In the genomic region with DNA sequence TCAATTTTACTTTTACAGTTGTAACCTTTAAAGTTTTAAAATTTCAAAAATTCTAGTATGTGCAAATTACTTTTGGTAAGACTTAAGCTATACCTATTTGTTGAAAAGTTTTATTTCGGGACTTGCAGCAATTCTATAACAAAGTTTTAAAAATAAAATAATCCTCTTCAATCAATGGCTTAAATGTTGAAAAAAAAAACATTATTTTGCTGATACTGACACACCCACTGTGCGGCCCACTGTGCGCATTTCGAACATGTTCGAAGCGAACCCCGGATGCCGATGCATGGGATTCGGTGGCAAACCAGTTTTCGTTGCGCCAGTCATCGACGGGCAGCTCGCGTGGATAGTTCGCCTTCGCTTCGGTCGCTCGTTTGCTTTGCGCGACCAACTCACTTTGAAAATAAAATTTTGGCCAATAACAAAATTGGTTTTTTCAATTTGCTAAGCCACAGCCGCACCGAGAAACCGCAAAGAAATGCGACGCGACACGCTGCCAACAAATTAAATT, we compare ENCODE assay signal across 2 fruit fly cellular contexts.
TF ChIP-seq lines count a peak whose summit lies in the region.

Gene CG32982 (plus strand): TSS at position 320 of the 511 bp plus-strand sequence.

TF ChIP-seq in whole organism, embryonic, 481 proteins besides CTCF, POLR2A, EP300 and RAD21 (continued from another document and continues in another):
- TF ChIP-seq CG31388 (GFP tag; optimal IDR thresholded peaks at IDR 0.05; lab: Kevin White, UChicago) (peak; percentile 68), Nf-YA (GFP tag; IDR thresholded peaks at IDR 0.05; lab: Robert Waterston, UW) (peak; percentile 55), vfl (GFP tag; optimal IDR thresholded peaks at IDR 0.05; lab: Kevin White, UChicago) (peak; percentile 77), sd (tag; optimal IDR thresholded peaks at IDR 0.05; lab: Kevin White, UChicago) (peak; percentile 77), CG18619 (GFP tag; optimal IDR thresholded peaks at IDR 0.05; lab: Kevin White, UChicago) (peak; percentile 86), CG2129 (GFP tag; IDR thresholded peaks at IDR 0.05; lab: Robert Waterston, UW; ENCODE audit: partially characterized antibody) (no peak), pros (GFP tag; optimal IDR thresholded peaks at IDR 0.05; lab: Kevin White, UChicago) (no peak), CG15514 (GFP tag; optimal IDR thresholded peaks at IDR 0.05; lab: Kevin White, UChicago) (peak; percentile 72), sna (GFP tag; IDR thresholded peaks at IDR 0.05; lab: Robert Waterston, UW; ENCODE audit: partially characterized antibody) (no peak), CG11398 (GFP tag; optimal IDR thresholded peaks at IDR 0.05; lab: Kevin White, UChicago) (peak; percentile 82), dati (GFP tag; IDR thresholded peaks at IDR 0.05; lab: Robert Waterston, UW) (peak; percentile 72), CG16815 (GFP tag; optimal IDR thresholded peaks at IDR 0.05; lab: Kevin White, UChicago) (peak; percentile 83), gce (GFP tag; IDR thresholded peaks at IDR 0.05; lab: Robert Waterston, UW) (peak; percentile 61), CG7271 (tag; optimal IDR thresholded peaks at IDR 0.05; lab: Kevin White, UChicago) (peak; percentile 29), ttk (GFP tag; IDR thresholded peaks at IDR 0.05; lab: Robert Waterston, UW) (peak; percentile 87), CG18764 (GFP tag; optimal IDR thresholded peaks at IDR 0.05; lab: Kevin White, UChicago) (peak; percentile 76), abd-A (tag; optimal IDR thresholded peaks at IDR 0.05; lab: Kevin White, UChicago) (peak; percentile 20), sim (GFP tag; IDR thresholded peaks at IDR 0.05; lab: Robert Waterston, UW) (peak; percentile 83), pzg (GFP tag; optimal IDR thresholded peaks at IDR 0.05; lab: Kevin White, UChicago) (no peak), Spps (tag; optimal IDR thresholded peaks at IDR 0.05; lab: Kevin White, UChicago) (peak; percentile 62), scrt (GFP tag; optimal IDR thresholded peaks at IDR 0.05; lab: Kevin White, UChicago) (peak; percentile 75), CG7963 (GFP tag; IDR thresholded peaks at IDR 0.05; lab: Robert Waterston, UW; ENCODE audit: partially characterized antibody) (peak; percentile 57), CG10565 (GFP tag; optimal IDR thresholded peaks at IDR 0.05; lab: Kevin White, UChicago) (peak; percentile 65), Hsf (GFP tag; optimal IDR thresholded peaks at IDR 0.05; lab: Kevin White, UChicago) (peak; percentile 93), Bdp1 (GFP tag; optimal IDR thresholded peaks at IDR 0.05; lab: Kevin White, UChicago) (peak; percentile 81), CG10147 (GFP tag; optimal IDR thresholded peaks at IDR 0.05; lab: Kevin White, UChicago) (peak; percentile 84), CG15479 (GFP tag; optimal IDR thresholded peaks at IDR 0.05; lab: Kevin White, UChicago) (peak; percentile 51), CG17802 (tag; optimal IDR thresholded peaks at IDR 0.05; lab: Kevin White, UChicago) (peak; percentile 58), CkIIα-i1 (GFP tag; IDR thresholded peaks at IDR 0.05; lab: Robert Waterston, UW) (no peak), tin (GFP tag; optimal IDR thresholded peaks at IDR 0.05; lab: Kevin White, UChicago) (peak; percentile 92), sens (GFP tag; lab: Kevin White, UChicago) (peak; percentile 99), Hr78 (GFP tag; optimal IDR thresholded peaks at IDR 0.05; lab: Kevin White, UChicago) (peak in 1 of 2 experiments; percentile 78), CG6654 (GFP tag; optimal IDR thresholded peaks at IDR 0.05; lab: Kevin White, UChicago) (peak; percentile 82), CG32772 (GFP tag; IDR thresholded peaks at IDR 0.05; lab: Robert Waterston, UW) (peak; percentile 84), gem (tag; optimal IDR thresholded peaks at IDR 0.05; lab: Kevin White, UChicago) (peak; percentile 95), insv (GFP tag; optimal IDR thresholded peaks at IDR 0.05; lab: Kevin White, UChicago) (peak; percentile 28 to 61), CG10654 (GFP tag; optimal IDR thresholded peaks at IDR 0.05; lab: Kevin White, UChicago) (peak; percentile 90), Fer2 (tag; optimal IDR thresholded peaks at IDR 0.05; lab: Kevin White, UChicago) (peak; percentile 82), Ptx1 (GFP tag; IDR thresholded peaks at IDR 0.05; lab: Robert Waterston, UW) (peak; percentile 92), CG14710 (tag; optimal IDR thresholded peaks at IDR 0.05; lab: Kevin White, UChicago) (peak; percentile 87), fd3F (GFP tag; optimal IDR thresholded peaks at IDR 0.05; lab: Kevin White, UChicago) (peak; percentile 88), pb (GFP tag; optimal IDR thresholded peaks at IDR 0.05; lab: Kevin White, UChicago) (peak; percentile 94), CG13894 (tag; optimal IDR thresholded peaks at IDR 0.05; lab: Kevin White, UChicago) (peak; percentile 79), NFAT (GFP tag; IDR thresholded peaks at IDR 0.05; lab: Robert Waterston, UW) (peak; percentile 84), CG8359 (GFP tag; optimal IDR thresholded peaks at IDR 0.05; lab: Kevin White, UChicago; ENCODE audit: borderline replicate concordance) (peak; percentile 77), CG9437 (GFP tag; optimal IDR thresholded peaks at IDR 0.05; lab: Kevin White, UChicago) (peak; percentile 91), zfh2 (GFP tag; optimal IDR thresholded peaks at IDR 0.05; lab: Kevin White, UChicago) (peak; percentile 91), BtbVII (GFP tag; optimal IDR thresholded peaks at IDR 0.05; lab: Kevin White, UChicago) (peak; percentile 91), CG14441 (GFP tag; IDR thresholded peaks at IDR 0.05; lab: Robert Waterston, UW) (peak; percentile 89), CG4404 (GFP tag; IDR thresholded peaks at IDR 0.05; lab: Robert Waterston, UW) (no peak; the same call in none of the 2 replicates), CG8290 (GFP tag; optimal IDR thresholded peaks at IDR 0.05; lab: Kevin White, UChicago) (peak; percentile 88), CG8290 (tag; optimal IDR thresholded peaks at IDR 0.05; lab: Kevin White, UChicago) (peak; percentile 56 to 82), CG1603 (tag; optimal IDR thresholded peaks at IDR 0.05; lab: Kevin White, UChicago) (peak; percentile 62), fru (optimal IDR thresholded peaks at IDR 0.05; lab: Kevin White, UChicago) (no peak), dan (GFP tag; IDR thresholded peaks at IDR 0.05; lab: Robert Waterston, UW) (no peak), Opbp (GFP tag; IDR thresholded peaks at IDR 0.05; lab: Robert Waterston, UW; ENCODE audit: partially characterized antibody) (no peak), Abd-B (GFP tag; optimal IDR thresholded peaks at IDR 0.05; lab: Kevin White, UChicago) (peak; percentile 92), CG13775 (GFP tag; optimal IDR thresholded peaks at IDR 0.05; lab: Kevin White, UChicago) (peak; percentile 94), CG11085 (GFP tag; IDR thresholded peaks at IDR 0.05; lab: Robert Waterston, UW) (peak; percentile 86), dmrt11E (tag; optimal IDR thresholded peaks at IDR 0.05; lab: Kevin White, UChicago) (peak; percentile 63), fd64A (GFP tag; optimal IDR thresholded peaks at IDR 0.05; lab: Kevin White, UChicago) (peak; percentile 18), Asciz (GFP tag; optimal IDR thresholded peaks at IDR 0.05; lab: Kevin White, UChicago) (peak; percentile 86)

TF ChIP-seq in whole organism, prepupa, 60 proteins besides CTCF, POLR2A, EP300 and RAD21 (continued from another document):
- TF ChIP-seq CG31627 (GFP tag; optimal IDR thresholded peaks at IDR 0.05; lab: Kevin White, UChicago) (peak; percentile 90), CG8632 (GFP tag; optimal IDR thresholded peaks at IDR 0.05; lab: Kevin White, UChicago) (peak; percentile 81), fkh (GFP tag; optimal IDR thresholded peaks at IDR 0.05; lab: Kevin White, UChicago) (peak; percentile 71), CG9139 (GFP tag; optimal IDR thresholded peaks at IDR 0.05; lab: Kevin White, UChicago) (peak; percentile 72), Eip78C (GFP tag; lab: Kevin White, UChicago) (peak; percentile 95), Sox14 (GFP tag; optimal IDR thresholded peaks at IDR 0.05; lab: Kevin White, UChicago) (peak; percentile 85), CG6163 (GFP tag; IDR thresholded peaks at IDR 0.05; lab: Robert Waterston, UW) (peak; percentile 88), fd59A (GFP tag; optimal IDR thresholded peaks at IDR 0.05; lab: Kevin White, UChicago) (peak; percentile 85), CG8119 (GFP tag; IDR thresholded peaks at IDR 0.05; lab: Robert Waterston, UW) (peak; percentile 90), acj6 (GFP tag; optimal IDR thresholded peaks at IDR 0.05; lab: Kevin White, UChicago) (peak; percentile 88), CG11294 (GFP tag; IDR thresholded peaks at IDR 0.05; lab: Robert Waterston, UW) (peak; percentile 80)
